Fruit fly (Drosophila melanogaster) whole organism, embryonic: ENCODE data around the gene CG1840.

Source experiments
- Aef1 ChIP-seq: fragments of 200-800 bp; sonication (Bioruptor generic); IDR thresholded peaks from 3 replicates; pipeline ENCODE4 v1.3.6; 2022; ENCODE audit warnings: missing biosample characterization, missing genetic modification characterization
- BEAF-32 ChIP-seq: fragments of 200-800 bp; sonication (Bioruptor generic); optimal IDR thresholded peaks from 3 replicates; lab custom pipeline; 2017; ENCODE audit warnings: missing biosample characterization, missing genetic modification characterization, mild to moderate bottlenecking, moderate library complexity, missing genetic modification reagents
- C15 ChIP-seq: fragments of 200-800 bp; sonication (Bioruptor generic); IDR thresholded peaks from 3 replicates; pipeline ENCODE4 v1.3.6; 2022; ENCODE audit warnings: missing biosample characterization, missing genetic modification characterization
- CG10267 ChIP-seq: fragments of 200-800 bp; sonication (Bioruptor generic); optimal IDR thresholded peaks from 2 replicates; lab custom pipeline; 2018; ENCODE audit warnings: missing biosample characterization, mild to moderate bottlenecking, missing genetic modification characterization, moderate library complexity
- CG11456 ChIP-seq: fragments of 200-800 bp; sonication (Bioruptor generic); IDR thresholded peaks from 3 replicates; pipeline ENCODE4 v1.3.6; 2022; ENCODE audit warnings: missing biosample characterization, missing genetic modification characterization
- CG13123 ChIP-seq: fragments of 200-800 bp; sonication (Bioruptor generic); optimal IDR thresholded peaks from 2 replicates; lab custom pipeline; 2016; ENCODE audit warnings: missing biosample characterization, missing genetic modification characterization
- CG13624 ChIP-seq: fragments of 200-800 bp; sonication (Bioruptor generic); optimal IDR thresholded peaks from 2 replicates; lab custom pipeline; 2016; ENCODE audit warnings: missing biosample characterization, missing genetic modification characterization
- CG13775 ChIP-seq: fragments of 200-800 bp; sonication (Bioruptor generic); optimal IDR thresholded peaks from 3 replicates; lab custom pipeline; 2017; ENCODE audit warnings: missing biosample characterization, mild to moderate bottlenecking, missing genetic modification characterization
- CG1529 ChIP-seq: fragments of 200-800 bp; sonication (Bioruptor generic); optimal IDR thresholded peaks from 3 replicates; lab custom pipeline; 2018; ENCODE audit warnings: missing biosample characterization, missing genetic modification characterization
- CG15601 ChIP-seq: fragments of 200-800 bp; sonication (Bioruptor generic); optimal IDR thresholded peaks from 3 replicates; lab custom pipeline; 2019; ENCODE audit warnings: missing biosample characterization, mild to moderate bottlenecking, missing genetic modification characterization, moderate library complexity
- CG17829 ChIP-seq: fragments of 200-800 bp; optimal IDR thresholded peaks from 2 replicates; lab custom pipeline; 2019; ENCODE audit warnings: missing biosample characterization, mild to moderate bottlenecking, missing genetic modification characterization, moderate library complexity
- CG2678 ChIP-seq: fragments of 200-800 bp; sonication (Bioruptor generic); optimal IDR thresholded peaks from 3 replicates; lab custom pipeline; 2019; ENCODE audit warnings: missing biosample characterization, mild to moderate bottlenecking, missing genetic modification characterization, moderate library complexity
- CG31365 ChIP-seq: fragments of 200-800 bp; sonication (Bioruptor generic); optimal IDR thresholded peaks from 2 replicates; lab custom pipeline; 2018; ENCODE audit warnings: missing biosample characterization, mild to moderate bottlenecking, missing genetic modification characterization
- CG3838 ChIP-seq: fragments of 200-800 bp; sonication (Bioruptor generic); optimal IDR thresholded peaks from 3 replicates; lab custom pipeline; 2016; ENCODE audit warnings: missing biosample characterization, missing genetic modification characterization
- CG4404 ChIP-seq: fragments of 200-800 bp; sonication (Bioruptor generic); IDR thresholded peaks from 2 replicates; pipeline ENCODE4 v1.3.6; 2022; ENCODE audit warnings: missing biosample characterization, missing genetic modification characterization
- CG6272 ChIP-seq: fragments of 200-800 bp; sonication (Bioruptor generic); IDR thresholded peaks from 2 replicates; pipeline ENCODE4 v1.3.6; 2022; ENCODE audit warnings: missing biosample characterization, missing genetic modification characterization
- CG8765 ChIP-seq: fragments of 200-800 bp; sonication (Bioruptor generic); IDR thresholded peaks from 2 replicates; pipeline ENCODE4 v1.3.6; 2022; ENCODE audit warnings: missing biosample characterization, missing genetic modification characterization
- CG9437 ChIP-seq: fragments of 200-800 bp; sonication (Bioruptor generic); optimal IDR thresholded peaks from 2 replicates; lab custom pipeline; 2018; ENCODE audit warnings: missing biosample characterization, mild to moderate bottlenecking, missing genetic modification characterization
- CoRest ChIP-seq: fragments of 200-800 bp; sonication (Bioruptor generic); optimal IDR thresholded peaks from 3 replicates; lab custom pipeline; 2018; ENCODE audit warnings: missing biosample characterization, mild to moderate bottlenecking, missing genetic modification characterization, moderate library complexity
- D ChIP-seq, 2 experiments: fragments of 200-800 bp in 1 of 2; fragments of >200 bp in 1 of 2; sonication (Bioruptor generic) in 1 of 2; optimal IDR thresholded peaks; 2 replicates in 1 of 2; 3 replicates in 1 of 2; lab custom pipeline; 2017; ENCODE audit warnings: mild to moderate bottlenecking in 1 of 2, missing biosample characterization in 1 of 2, missing genetic modification characterization in 1 of 2, missing genetic modification reagents in 1 of 2
- Dll ChIP-seq: fragments of 200-800 bp; sonication (Bioruptor generic); IDR thresholded peaks from 4 replicates; pipeline ENCODE4 v1.3.6; 2022; ENCODE audit warnings: missing biosample characterization, missing genetic modification characterization; ENCODE audit not compliant: partially characterized antibody
- Drgx ChIP-seq: fragments of 200-800 bp; sonication (Bioruptor generic); IDR thresholded peaks from 2 replicates; pipeline ENCODE4 v1.3.6; 2022; ENCODE audit warnings: missing biosample characterization, missing genetic modification characterization
- Fer3 ChIP-seq: fragments of 200-800 bp; sonication (Bioruptor generic); optimal IDR thresholded peaks from 2 replicates; lab custom pipeline; 2018; ENCODE audit warnings: missing biosample characterization, mild to moderate bottlenecking, missing genetic modification characterization, moderate library complexity
- Gsc ChIP-seq: fragments of 200-800 bp; sonication (Bioruptor generic); IDR thresholded peaks from 2 replicates; pipeline ENCODE4 v1.3.6; 2022; ENCODE audit warnings: missing biosample characterization, missing genetic modification characterization
- Hand ChIP-seq: fragments of 200-800 bp; sonication (Bioruptor generic); optimal IDR thresholded peaks from 2 replicates; lab custom pipeline; 2017; ENCODE audit warnings: mild to moderate bottlenecking, missing biosample characterization, missing genetic modification reagents, missing genetic modification characterization
- Hey ChIP-seq: fragments of 200-800 bp; sonication (Bioruptor generic); optimal IDR thresholded peaks from 3 replicates; lab custom pipeline; 2018; ENCODE audit warnings: missing biosample characterization, mild to moderate bottlenecking, missing genetic modification characterization
- Hr39 ChIP-seq: fragments of >200 bp; optimal IDR thresholded peaks from 2 replicates; lab custom pipeline; 2017
- MBD-R2 ChIP-seq: fragments of 200-800 bp; sonication (Bioruptor generic); IDR thresholded peaks from 2 replicates; pipeline ENCODE4 v1.3.6; 2022; ENCODE audit warnings: missing biosample characterization, missing genetic modification characterization
- NC2β ChIP-seq: fragments of 200-800 bp; sonication (Bioruptor generic); optimal IDR thresholded peaks from 2 replicates; lab custom pipeline; 2016; ENCODE audit warnings: missing biosample characterization, missing genetic modification characterization
- Usf ChIP-seq: fragments of 200-800 bp; sonication (Bioruptor generic); optimal IDR thresholded peaks from 2 replicates; lab custom pipeline; 2017; ENCODE audit warnings: missing genotype, missing biosample characterization, missing genetic modification characterization
- Vsx1 ChIP-seq: fragments of 200-800 bp; sonication (Bioruptor generic); optimal IDR thresholded peaks from 2 replicates; lab custom pipeline; 2017; ENCODE audit warnings: missing biosample characterization, mild to moderate bottlenecking, missing genetic modification characterization, missing genetic modification reagents
- az2 ChIP-seq: fragments of 200-800 bp; sonication (Bioruptor generic); optimal IDR thresholded peaks from 3 replicates; lab custom pipeline; 2016; ENCODE audit warnings: missing biosample characterization, missing genetic modification characterization
- bbx ChIP-seq: fragments of 200-800 bp; sonication (Bioruptor generic); IDR thresholded peaks from 2 replicates; pipeline ENCODE4 v1.3.6; 2022; ENCODE audit warnings: missing biosample characterization, missing genetic modification characterization; ENCODE audit not compliant: partially characterized antibody
- bsh ChIP-seq, 2 experiments: fragments of 200-800 bp; sonication (Bioruptor generic); optimal IDR thresholded peaks; 2 replicates each; lab custom pipeline; 2017 to 2018; ENCODE audit warnings: mild to moderate bottlenecking in 2 of 2, missing biosample characterization in 2 of 2, missing genetic modification characterization in 2 of 2, moderate library complexity in 1 of 2
- ci ChIP-seq: fragments of 200-800 bp; sonication (Bioruptor generic); IDR thresholded peaks from 3 replicates; pipeline ENCODE4 v1.3.6; 2022; ENCODE audit warnings: missing biosample characterization, missing genetic modification characterization
- cwo ChIP-seq: fragments of 200-800 bp; sonication (Bioruptor generic); optimal IDR thresholded peaks from 3 replicates; lab custom pipeline; 2017; ENCODE audit warnings: missing biosample characterization, missing genetic modification characterization, mild to moderate bottlenecking, moderate library complexity, missing genetic modification reagents
- disco-r ChIP-seq: fragments of 200-800 bp; sonication (Bioruptor generic); optimal IDR thresholded peaks from 2 replicates; lab custom pipeline; 2016; ENCODE audit warnings: missing biosample characterization, missing genetic modification characterization
- ftz-f1 ChIP-seq: fragments of 200-800 bp; sonication (Bioruptor generic); optimal IDR thresholded peaks from 2 replicates; lab custom pipeline; 2016; ENCODE audit warnings: missing biosample characterization, missing genetic modification characterization
- hbn ChIP-seq: fragments of 200-800 bp; sonication (Bioruptor generic); IDR thresholded peaks from 2 replicates; pipeline ENCODE4 v1.3.6; 2022; ENCODE audit warnings: missing biosample characterization, missing genetic modification characterization; ENCODE audit not compliant: partially characterized antibody
- lov ChIP-seq, 2 experiments: fragments of 200-800 bp in 1 of 2; fragments of >200 bp in 1 of 2; sonication (Bioruptor generic) in 1 of 2; IDR thresholded peaks in 1 of 2; optimal IDR thresholded peaks in 1 of 2; 2 replicates in 1 of 2; 3 replicates in 1 of 2; pipeline versions ENCODE4 v1.3.6 to Lab custom; 2017 to 2022; ENCODE audit warnings: missing biosample characterization in 1 of 2, missing genetic modification characterization in 1 of 2
- nau ChIP-seq: fragments of 200-800 bp; sonication (Bioruptor generic); optimal IDR thresholded peaks from 3 replicates; lab custom pipeline; 2017; ENCODE audit warnings: missing biosample characterization, mild to moderate bottlenecking, missing genetic modification characterization, missing genetic modification reagents
- pho ChIP-seq: fragments of 200-800 bp; sonication (Bioruptor generic); optimal IDR thresholded peaks from 2 replicates; lab custom pipeline; 2016; ENCODE audit warnings: missing biosample characterization, missing genetic modification characterization
- salm ChIP-seq: fragments of 200-800 bp; sonication (Bioruptor generic); optimal IDR thresholded peaks from 2 replicates; lab custom pipeline; 2018; ENCODE audit warnings: missing biosample characterization, mild to moderate bottlenecking, missing genetic modification characterization
- sc ChIP-seq, 3 experiments: fragments of >200 bp in 2 of 3; fragments of 200-800 bp in 1 of 3; sonication (Bioruptor generic) in 1 of 3; optimal IDR thresholded peaks; 2 replicates in 2 of 3; 3 replicates in 1 of 3; lab custom pipeline; 2017; ENCODE audit warnings: mild to moderate bottlenecking in 1 of 3, missing biosample characterization in 1 of 3, missing genetic modification characterization in 1 of 3, missing genetic modification reagents in 1 of 3
- slbo ChIP-seq: fragments of 200-800 bp; sonication (Bioruptor generic); IDR thresholded peaks from 2 replicates; pipeline ENCODE4 v1.3.6; 2022; ENCODE audit warnings: missing biosample characterization, missing genetic modification characterization
- so ChIP-seq: fragments of 200-800 bp; sonication (Bioruptor generic); IDR thresholded peaks from 3 replicates; pipeline ENCODE4 v1.3.6; 2022; ENCODE audit warnings: missing biosample characterization, missing genetic modification characterization
- ssp ChIP-seq: fragments of 200-800 bp; sonication (Bioruptor generic); IDR thresholded peaks from 2 replicates; pipeline ENCODE4 v1.3.6; 2022; ENCODE audit warnings: missing biosample characterization, missing genetic modification characterization
- tap ChIP-seq: fragments of 200-800 bp; optimal IDR thresholded peaks from 3 replicates; lab custom pipeline; 2019; ENCODE audit warnings: missing biosample characterization, mild to moderate bottlenecking, missing genetic modification characterization, moderate library complexity
- toy ChIP-seq: fragments of 200-800 bp; sonication (Bioruptor generic); IDR thresholded peaks from 2 replicates; pipeline ENCODE4 v1.3.6; 2022; ENCODE audit warnings: missing biosample characterization, missing genetic modification characterization
- wor ChIP-seq: fragments of 200-800 bp; sonication (Bioruptor generic); IDR thresholded peaks from 2 replicates; pipeline ENCODE4 v1.3.6; 2022; ENCODE audit warnings: missing biosample characterization, missing genetic modification characterization

CG1840 gene

dm6 chrX:11885356-11885755, 2.8 kb upstream of the CG1840 start (continued):
- TF ChIP-seq pho (GFP tag; lab: Kevin White, UChicago), result no peak
- peak; percentile 23; the same call in 1 of the 2 replicates for TF ChIP-seq MBD-R2 (GFP tag; lab: Robert Waterston, UW)
- TF ChIP-seq cwo (GFP tag; lab: Kevin White, UChicago), result peak; percentile 46
- TF ChIP-seq CG1529, result no peak
- peak; percentile 16 for TF ChIP-seq CG9437 (GFP tag; lab: Kevin White, UChicago)
- TF ChIP-seq hbn (GFP tag; lab: Robert Waterston, UW), result no peak
- no peak for TF ChIP-seq CG13123
- TF ChIP-seq ssp, result no peak
- peak; percentile 2 for TF ChIP-seq Hey (tag; lab: Kevin White, UChicago)
- TF ChIP-seq CG31365 (tag; lab: Kevin White, UChicago), result no peak
- TF ChIP-seq Usf (GFP tag; lab: Kevin White, UChicago), result no peak
- TF ChIP-seq CG15601 (tag; lab: Kevin White, UChicago), result no peak
- no peak for TF ChIP-seq BEAF-32 (GFP tag; lab: Kevin White, UChicago)
- TF ChIP-seq az2 (GFP tag; lab: Kevin White, UChicago), result peak; percentile 20
- TF ChIP-seq lov (optimal IDR thresholded peaks at IDR 0.05; lab: Kevin White, UChicago), result no peak
- no peak for TF ChIP-seq lov (GFP tag; IDR thresholded peaks at IDR 0.05; lab: Robert Waterston, UW)
- no peak for TF ChIP-seq disco-r (GFP tag; lab: Kevin White, UChicago)
- TF ChIP-seq Hr39 (lab: Kevin White, UChicago), result no peak
- no peak for TF ChIP-seq NC2β (GFP tag; lab: Kevin White, UChicago)
- TF ChIP-seq Gsc, result no peak
- TF ChIP-seq CG17829, result no peak
- TF ChIP-seq sc (optimal IDR thresholded peaks at IDR 0.05; lab: Kevin White, UChicago), result no peak
- no peak for TF ChIP-seq sc (GFP tag; optimal IDR thresholded peaks at IDR 0.05; lab: Kevin White, UChicago)
- TF ChIP-seq D (optimal IDR thresholded peaks at IDR 0.05; lab: Kevin White, UChicago), result no peak
- TF ChIP-seq D (GFP tag; optimal IDR thresholded peaks at IDR 0.05; lab: Kevin White, UChicago), result no peak
- TF ChIP-seq Dll (GFP tag; lab: Robert Waterston, UW), result no peak
- peak; percentile 54 for TF ChIP-seq CoRest (tag; lab: Kevin White, UChicago)
- TF ChIP-seq bsh (GFP tag; optimal IDR thresholded peaks at IDR 0.05; lab: Kevin White, UChicago), result peak in 1 of 2 experiments; percentile 31
- TF ChIP-seq Vsx1 (GFP tag; lab: Kevin White, UChicago), result no peak
- no peak for TF ChIP-seq ftz-f1 (GFP tag; lab: Kevin White, UChicago)
- TF ChIP-seq ci, result no peak
- no peak for TF ChIP-seq CG3838 (GFP tag; lab: Kevin White, UChicago)
- TF ChIP-seq CG2678, result peak; percentile 70
- no peak for TF ChIP-seq CG6272
- TF ChIP-seq so (GFP tag; lab: Robert Waterston, UW), result no peak
- no peak for TF ChIP-seq CG4404
- TF ChIP-seq C15 (GFP tag; lab: Robert Waterston, UW), result no peak
- TF ChIP-seq CG11456 (GFP tag; lab: Robert Waterston, UW), result no peak
- no peak for TF ChIP-seq toy
- TF ChIP-seq bbx, result no peak
- TF ChIP-seq Drgx (GFP tag; lab: Robert Waterston, UW), result no peak
- no peak for TF ChIP-seq tap (tag; lab: Kevin White, UChicago)
- peak; percentile 60 for TF ChIP-seq slbo
- no peak for TF ChIP-seq nau (GFP tag; lab: Kevin White, UChicago)
- TF ChIP-seq salm (tag; lab: Kevin White, UChicago), result peak; percentile 16
- peak; percentile 43 for TF ChIP-seq Fer3 (tag; lab: Kevin White, UChicago)
- no peak for TF ChIP-seq wor (GFP tag; lab: Robert Waterston, UW)
- TF ChIP-seq CG8765, result no peak
- TF ChIP-seq CG13775 (GFP tag; lab: Kevin White, UChicago), result peak; percentile 26
- TF ChIP-seq CG10267 (tag; lab: Kevin White, UChicago), result peak; percentile 6
- TF ChIP-seq CG13624 (GFP tag; lab: Kevin White, UChicago), result no peak
- TF ChIP-seq Aef1 (GFP tag; lab: Robert Waterston, UW), result peak; percentile 39; the same call in 1 of the 3 replicates
- no peak for TF ChIP-seq Hand (GFP tag; lab: Kevin White, UChicago)
